Fruit fly (Drosophila melanogaster) whole organism, adult: ENCODE measurements around the gene RpL36.

Experiments
- CG11617 ChIP-seq: fragments of 200-800 bp; sonication (Bioruptor generic); optimal IDR thresholded peaks from 2 replicates; lab custom pipeline; 2017; ENCODE audit warnings: mild to moderate bottlenecking, missing biosample characterization, missing genetic modification reagents, missing genetic modification characterization
- CG12768 ChIP-seq: fragments of 200-800 bp; sonication (Bioruptor generic); optimal IDR thresholded peaks from 2 replicates; lab custom pipeline; 2017; ENCODE audit warnings: missing biosample characterization, missing genetic modification characterization, mild to moderate bottlenecking, moderate library complexity, missing genetic modification reagents
- CG14711 ChIP-seq: fragments of 200-800 bp; sonication (Bioruptor generic); optimal IDR thresholded peaks from 2 replicates; lab custom pipeline; 2018; ENCODE audit warnings: missing biosample characterization, mild to moderate bottlenecking, missing genetic modification characterization, moderate library complexity
- CG1620 ChIP-seq: fragments of 200-800 bp; sonication (Bioruptor generic); optimal IDR thresholded peaks from 2 replicates; lab custom pipeline; 2016; ENCODE audit warnings: missing biosample characterization, missing genetic modification characterization
- CG33017 ChIP-seq: fragments of 200-800 bp; sonication (Bioruptor generic); optimal IDR thresholded peaks from 2 replicates; lab custom pipeline; 2018; ENCODE audit warnings: missing biosample characterization, mild to moderate bottlenecking, missing genetic modification characterization, moderate library complexity
- CG5204 ChIP-seq: fragments of 200-800 bp; sonication (Bioruptor generic); optimal IDR thresholded peaks from 2 replicates; lab custom pipeline; 2016; ENCODE audit warnings: missing biosample characterization, missing genetic modification characterization
- CG7045 ChIP-seq: fragments of 200-800 bp; sonication (Bioruptor generic); optimal IDR thresholded peaks from 2 replicates; lab custom pipeline; 2017; ENCODE audit warnings: missing biosample characterization, mild to moderate bottlenecking, missing genetic modification characterization
- CG7101 ChIP-seq: fragments of 200-800 bp; sonication (Bioruptor generic); optimal IDR thresholded peaks from 2 replicates; lab custom pipeline; 2018; ENCODE audit warnings: missing biosample characterization, mild to moderate bottlenecking, missing genetic modification characterization, moderate library complexity
- Clk ChIP-seq: fragments of 200-800 bp; sonication (Bioruptor generic); optimal IDR thresholded peaks from 2 replicates; lab custom pipeline; 2017; ENCODE audit warnings: missing biosample characterization, missing genetic modification characterization
- Crg-1 ChIP-seq: fragments of 200-800 bp; sonication (Bioruptor generic); optimal IDR thresholded peaks from 2 replicates; lab custom pipeline; 2016; ENCODE audit warnings: missing biosample characterization, missing genetic modification characterization
- Hr96 ChIP-seq: fragments of 200-800 bp; sonication (Bioruptor generic); optimal IDR thresholded peaks from 2 replicates; lab custom pipeline; 2016; ENCODE audit warnings: missing biosample characterization, missing genetic modification characterization
- Mnt ChIP-seq: fragments of 200-800 bp; sonication (Bioruptor generic); optimal IDR thresholded peaks from 2 replicates; lab custom pipeline; 2016; ENCODE audit warnings: missing biosample characterization, mild to moderate bottlenecking, missing genetic modification characterization
- bab1 ChIP-seq: fragments of 200-800 bp; sonication (Bioruptor generic); optimal IDR thresholded peaks from 3 replicates; lab custom pipeline; 2019; ENCODE audit warnings: missing biosample characterization, mild to moderate bottlenecking, missing genetic modification characterization, moderate library complexity
- cic ChIP-seq: fragments of 200-800 bp; sonication (Bioruptor generic); optimal IDR thresholded peaks from 2 replicates; lab custom pipeline; 2017; ENCODE audit warnings: missing biosample characterization, mild to moderate bottlenecking, missing genetic modification characterization, moderate library complexity
- cnc ChIP-seq, 2 experiments: fragments of >200 bp; optimal IDR thresholded peaks; 2 replicates each; lab custom pipeline; 2017
- kay ChIP-seq: fragments of 200-800 bp; sonication (Bioruptor generic); peaks from one replicate; lab custom pipeline; 2016; ENCODE audit warnings: missing biosample characterization, missing genetic modification characterization, borderline replicate concordance
- ovo ChIP-seq: fragments of 200-800 bp; sonication (Bioruptor generic); optimal IDR thresholded peaks from 2 replicates; lab custom pipeline; 2016; ENCODE audit warnings: missing biosample characterization, missing genetic modification characterization
- pad ChIP-seq: fragments of 200-800 bp; sonication (Bioruptor generic); optimal IDR thresholded peaks from 3 replicates; lab custom pipeline; 2017; ENCODE audit warnings: missing biosample characterization, missing genetic modification characterization, mild to moderate bottlenecking, moderate library complexity, missing genetic modification reagents
- tj ChIP-seq: fragments of 200-800 bp; sonication (Bioruptor generic); optimal IDR thresholded peaks from 3 replicates; lab custom pipeline; 2017; ENCODE audit warnings: missing biosample characterization, mild to moderate bottlenecking, missing genetic modification characterization, moderate library complexity
- toe ChIP-seq: fragments of 200-800 bp; sonication (Bioruptor generic); optimal IDR thresholded peaks from 2 replicates; lab custom pipeline; 2016; ENCODE audit warnings: missing biosample characterization, missing genetic modification characterization

Gene RpL36

DNA sequence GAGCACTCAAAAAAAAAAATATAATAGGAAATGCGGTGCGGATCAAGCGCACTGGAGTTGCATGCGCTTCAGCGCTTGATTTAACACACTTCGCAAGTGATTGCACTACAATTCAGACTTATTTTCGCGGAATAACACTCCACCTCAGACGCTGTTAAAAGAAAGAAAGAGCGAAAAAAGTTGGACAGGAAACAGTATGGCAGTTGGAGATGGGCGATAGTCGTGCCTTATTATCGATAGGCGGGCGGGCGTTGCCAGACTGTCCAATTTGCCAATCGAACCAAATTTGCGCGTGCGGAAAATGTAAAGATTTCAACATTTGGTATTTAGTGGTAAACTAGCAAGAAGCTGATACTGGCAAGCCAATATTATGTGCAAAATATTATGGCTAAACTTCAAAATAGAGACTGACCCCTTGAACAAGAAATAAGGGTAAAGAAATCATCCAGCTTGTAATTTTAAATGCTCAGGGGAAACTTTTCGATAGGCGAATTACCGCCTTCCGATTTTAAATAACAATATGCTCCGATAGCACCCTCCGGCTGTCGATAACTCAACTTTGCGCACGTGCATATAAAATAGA, at the start of gene RpL36, which contains the start of gene Mybbp1A:
TSS of gene RpL36 (minus strand) at position 245 of the 583 bp plus-strand sequence.
TSS of gene Mybbp1A (plus strand) at position 535 of the 583 bp plus-strand sequence.
- peak; percentile 94 for TF ChIP-seq tj (GFP tag; lab: Kevin White, UChicago)
- peak; percentile 89 for TF ChIP-seq ovo (GFP tag; lab: Kevin White, UChicago)
- TF ChIP-seq kay (GFP tag; lab: Kevin White, UChicago) = no peak
- TF ChIP-seq CG11617 (GFP tag; lab: Kevin White, UChicago) = peak; percentile 93
- TF ChIP-seq bab1 (GFP tag; lab: Kevin White, UChicago) = peak; percentile 80
- TF ChIP-seq Clk (GFP tag; lab: Kevin White, UChicago) = no peak
- TF ChIP-seq cnc (optimal IDR thresholded peaks at IDR 0.05; lab: Kevin White, UChicago) = no peak
- peak; percentile 88 for TF ChIP-seq CG7101 (tag; lab: Kevin White, UChicago)
- no peak for TF ChIP-seq Hr96 (GFP tag; lab: Kevin White, UChicago)
- no peak for TF ChIP-seq CG5204
- peak; percentile 26 for TF ChIP-seq CG33017 (tag; lab: Kevin White, UChicago)
- TF ChIP-seq CG14711 (tag; lab: Kevin White, UChicago) = peak; percentile 69
- no peak for TF ChIP-seq toe (GFP tag; lab: Kevin White, UChicago)
- TF ChIP-seq CG12768 (GFP tag; lab: Kevin White, UChicago) = peak; percentile 45
- TF ChIP-seq Mnt = peak; percentile 97
- TF ChIP-seq pad (GFP tag; lab: Kevin White, UChicago) = peak; percentile 81
- peak; percentile 33 for TF ChIP-seq cic (GFP tag; lab: Kevin White, UChicago)
- TF ChIP-seq CG7045 (GFP tag; lab: Kevin White, UChicago) = peak; percentile 30
- TF ChIP-seq CG1620 (GFP tag; lab: Kevin White, UChicago) = peak; percentile 86
- TF ChIP-seq Crg-1 = peak; percentile 90

DNA sequence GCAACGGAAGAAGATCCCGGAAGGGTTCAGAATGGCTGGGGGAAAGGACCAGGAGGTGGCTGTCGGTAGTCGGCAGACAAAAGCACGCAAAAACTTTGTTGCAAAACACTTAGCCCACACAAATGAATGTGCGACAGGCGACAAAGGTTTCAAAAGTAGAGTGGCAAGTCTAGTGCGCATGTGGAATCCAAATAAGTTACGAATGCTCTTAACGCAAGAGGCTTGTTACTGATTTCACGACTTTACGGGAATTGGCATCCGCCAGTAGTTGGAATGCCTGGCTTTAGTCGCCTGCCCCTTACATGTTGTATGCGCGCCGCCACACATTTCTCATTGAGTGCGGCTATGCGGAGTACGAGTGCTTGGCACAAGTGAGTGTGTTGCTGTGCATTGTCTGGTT, 49.2 kb upstream of the RpL36 start:
- TF ChIP-seq CG1620 (GFP tag; lab: Kevin White, UChicago) = no peak
- TF ChIP-seq CG11617 (GFP tag; lab: Kevin White, UChicago) = no peak
- no peak for TF ChIP-seq CG33017 (tag; lab: Kevin White, UChicago)
- no peak for TF ChIP-seq toe (GFP tag; lab: Kevin White, UChicago)
- no peak for TF ChIP-seq Clk (GFP tag; lab: Kevin White, UChicago)
- no peak for TF ChIP-seq kay (GFP tag; lab: Kevin White, UChicago)
- no peak for TF ChIP-seq cic (GFP tag; lab: Kevin White, UChicago)
- no peak for TF ChIP-seq CG7045 (GFP tag; lab: Kevin White, UChicago)
- TF ChIP-seq CG5204 = no peak
- no peak for TF ChIP-seq ovo (GFP tag; lab: Kevin White, UChicago)
- no peak for TF ChIP-seq Crg-1
- TF ChIP-seq pad (GFP tag; lab: Kevin White, UChicago) = no peak
- no peak for TF ChIP-seq tj (GFP tag; lab: Kevin White, UChicago)
- TF ChIP-seq CG14711 (tag; lab: Kevin White, UChicago) = no peak
- TF ChIP-seq Mnt = no peak

DNA sequence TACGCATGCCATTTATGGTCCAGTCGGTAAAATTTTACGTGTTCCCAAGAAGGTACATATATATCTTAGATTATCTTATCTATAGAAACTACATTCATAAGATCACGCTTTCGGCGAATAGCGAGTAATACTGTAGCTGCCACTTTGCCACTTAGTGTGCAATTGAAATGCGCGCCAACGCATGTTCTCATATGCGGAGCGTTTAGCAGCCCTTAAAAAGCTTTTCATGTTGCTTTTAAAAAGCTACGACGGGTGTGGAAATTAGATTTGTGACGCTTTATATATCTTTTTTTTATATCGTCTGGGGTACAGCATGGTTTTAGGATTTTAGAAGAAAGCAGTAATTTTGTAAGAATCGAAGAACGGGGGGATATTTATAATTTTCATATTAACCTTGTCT, 28.7 kb upstream of the RpL36 start:
- TF ChIP-seq CG11617 (GFP tag; lab: Kevin White, UChicago) (no peak), CG14711 (tag; lab: Kevin White, UChicago) (peak; percentile 24), bab1 (GFP tag; lab: Kevin White, UChicago) (peak; percentile 77)

dm6 chrX:656380-656925, 27.2 kb upstream of the RpL36 start:
- TF ChIP-seq CG7045 (GFP tag; lab: Kevin White, UChicago) (no peak), Mnt (no peak), ovo (GFP tag; lab: Kevin White, UChicago) (peak; percentile 22), Hr96 (GFP tag; lab: Kevin White, UChicago) (no peak), pad (GFP tag; lab: Kevin White, UChicago) (peak; percentile 82), bab1 (GFP tag; lab: Kevin White, UChicago) (peak; percentile 51), cnc (optimal IDR thresholded peaks at IDR 0.05; lab: Kevin White, UChicago) (no peak)

DNA sequence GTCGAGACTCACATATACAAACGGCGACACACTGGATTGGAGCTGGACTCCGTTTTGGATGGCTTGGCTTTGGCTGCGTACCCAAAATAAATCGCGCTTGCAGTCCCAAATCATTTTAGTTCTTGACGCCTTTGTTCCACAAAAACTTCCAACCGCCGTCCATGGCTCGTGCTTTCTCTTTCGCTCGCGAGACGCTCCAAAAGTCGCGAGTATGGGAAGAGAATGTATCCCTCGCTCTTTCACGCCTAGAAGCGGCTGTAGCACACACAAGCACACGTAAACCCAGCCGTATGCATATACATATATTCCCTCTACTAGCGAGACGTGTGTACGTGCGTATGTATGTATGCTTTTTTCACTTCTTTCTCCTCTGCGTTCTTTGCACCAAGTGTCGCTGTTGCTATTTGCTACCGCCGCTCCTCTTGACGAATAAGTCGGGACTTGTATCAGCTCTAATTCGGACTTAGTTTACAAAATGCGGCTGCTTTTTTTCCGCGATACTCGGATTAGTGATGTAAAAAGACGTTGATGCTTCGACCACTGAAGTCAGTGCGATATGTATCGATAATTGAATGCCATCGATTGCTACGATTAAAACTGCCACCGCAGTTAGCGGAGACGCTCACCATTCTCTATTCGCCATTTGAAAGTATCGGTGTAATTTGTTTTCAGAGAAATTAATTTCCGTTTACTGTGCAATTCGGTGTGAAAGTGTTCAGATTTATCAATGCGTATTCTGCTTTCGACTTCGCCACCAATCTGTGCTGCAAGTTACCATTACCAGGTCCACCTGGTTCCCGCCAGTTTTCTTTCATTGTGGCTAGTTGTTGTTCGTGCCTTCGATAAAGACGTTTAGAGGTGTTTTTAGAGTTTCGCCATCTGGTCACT, 26.5 kb upstream of the RpL36 start, which contains the start of the genes Hmt4-20 and SkpA:
TSS of gene Hmt4-20 (minus strand) at position 542 of the 888 bp plus-strand sequence.
TSS of gene SkpA (plus strand) at position 623 of the 888 bp plus-strand sequence.
- TF ChIP-seq kay (GFP tag; lab: Kevin White, UChicago) (no peak), bab1 (GFP tag; lab: Kevin White, UChicago) (no peak), CG1620 (GFP tag; lab: Kevin White, UChicago) (peak; percentile 19)

- TF ChIP-seq CG7101 (tag; lab: Kevin White, UChicago) (peak; percentile 97), CG1620 (GFP tag; lab: Kevin White, UChicago) (peak; percentile 97), CG14711 (tag; lab: Kevin White, UChicago) (peak; percentile 100), Crg-1 (peak; percentile 95), CG33017 (tag; lab: Kevin White, UChicago) (peak; percentile 89), CG5204 (peak; percentile 85), bab1 (GFP tag; lab: Kevin White, UChicago) (peak; percentile 98), pad (GFP tag; lab: Kevin White, UChicago) (peak; percentile 87), CG11617 (GFP tag; lab: Kevin White, UChicago) (peak; percentile 93), CG12768 (GFP tag; lab: Kevin White, UChicago) (peak; percentile 94), Clk (GFP tag; lab: Kevin White, UChicago) (peak; percentile 89), Mnt (peak; percentile 92), Hr96 (GFP tag; lab: Kevin White, UChicago) (no peak), cnc (optimal IDR thresholded peaks at IDR 0.05; lab: Kevin White, UChicago) (peak in 1 of 2 experiments; percentile 10), CG7045 (GFP tag; lab: Kevin White, UChicago) (peak; percentile 88), ovo (GFP tag; lab: Kevin White, UChicago) (peak; percentile 94), tj (GFP tag; lab: Kevin White, UChicago) (peak; percentile 94), kay (GFP tag; lab: Kevin White, UChicago) (no peak), toe (GFP tag; lab: Kevin White, UChicago) (peak; percentile 86), cic (GFP tag; lab: Kevin White, UChicago) (peak; percentile 86)
Measured at dm6 chrX:654949-655348, 25.7 kb upstream of the RpL36 start.
